Worm (Caenorhabditis elegans) whole organism, L1 larva: ENCODE results near the gene trap-3.

Experiments
- pag-3 ChIP-seq: sonication (generic microtip); optimal IDR thresholded peaks from 2 replicates; lab custom pipeline; 2017; ENCODE audit warnings: missing genetic modification characterization, mild to moderate bottlenecking, missing compliant biosample characterization, antibody characterized with exemption, borderline replicate concordance; ENCODE audit not compliant: insufficient read depth
- skn-1 ChIP-seq: fragments of 150-350 bp; optimal IDR thresholded peaks from 2 replicates; lab custom pipeline; 2014; ENCODE audit warnings: missing biosample characterization, missing genetic modification characterization

- TF ChIP-seq skn-1 (tag; lab: Kevin White, UChicago): no peak
- no peak for TF ChIP-seq pag-3 (tag; lab: Kevin White, UChicago)
Measured at ce11 chrIV:2389745-2390144, 500 bp downstream of the trap-3 start.
